Worm (Caenorhabditis elegans): ENCODE results near the gene C17B7.8.

C17B7.8 gene

ce11 chrV:3273156-3273555 lies 50.9 kb downstream of the C17B7.8 start, which contains the start of gene T28A11.20:
Gene T28A11.20, minus strand, starts transcription at chrV:3273256.
- no peak for TF ChIP-seq fkh-2 (tag; optimal IDR thresholded peaks at IDR 0.05)
- TF ChIP-seq elt-1 (tag; optimal IDR thresholded peaks at IDR 0.05): no peak
- no peak for TF ChIP-seq unc-39 (tag; optimal IDR thresholded peaks at IDR 0.05)
- no peak for TF ChIP-seq nfya-1 (tag; optimal IDR thresholded peaks at IDR 0.05; ENCODE audit: insufficient read depth)
- no peak for TF ChIP-seq nhr-67 (tag; optimal IDR thresholded peaks at IDR 0.05)
- TF ChIP-seq ztf-11 (tag; optimal IDR thresholded peaks at IDR 0.05): no peak
- no peak for TF ChIP-seq lsy-12 (tag; optimal IDR thresholded peaks at IDR 0.05)

Measured in whole organism, L3 larva.